Worm (Caenorhabditis elegans) whole organism, L1 larva: ENCODE measurements around the gene plep-1.

ENCODE experiments used
- aha-1 ChIP-seq: fragments of 150-350 bp; optimal IDR thresholded peaks from 2 replicates; lab custom pipeline; 2014; ENCODE audit warnings: missing biosample characterization, missing genetic modification characterization
- ama-1 ChIP-seq: fragments of 150-350 bp; optimal IDR thresholded peaks from 2 replicates; lab custom pipeline; 2014
- ceh-82 ChIP-seq, 3 experiments: fragments of 150-350 bp in 1 of 3; sonication (generic microtip) in 2 of 3; optimal IDR thresholded peaks; 2 replicates each; lab custom pipeline; 2014 to 2017; ENCODE audit warnings: missing biosample characterization in 3 of 3, missing genetic modification characterization in 3 of 3
- egl-13 ChIP-seq: sonication (generic microtip); optimal IDR thresholded peaks from 2 replicates; lab custom pipeline; 2016; ENCODE audit warnings: missing genotype, missing genetic modification reagents, missing genetic modification characterization, missing compliant biosample characterization
- fos-1 ChIP-seq: fragments of 150-350 bp; optimal IDR thresholded peaks from 2 replicates; lab custom pipeline; 2014; ENCODE audit warnings: missing biosample characterization, missing genetic modification characterization
- jun-1 ChIP-seq: fragments of 150-350 bp; optimal IDR thresholded peaks from 2 replicates; lab custom pipeline; 2014; ENCODE audit warnings: missing biosample characterization, missing genetic modification reagents, missing genetic modification characterization
- nhr-71 ChIP-seq: sonication (generic microtip); optimal IDR thresholded peaks from 2 replicates; lab custom pipeline; 2016; ENCODE audit warnings: mild to moderate bottlenecking, missing genetic modification characterization, moderate library complexity, missing compliant biosample characterization
- nhr-77 ChIP-seq: fragments of 150-350 bp; optimal IDR thresholded peaks from 2 replicates; lab custom pipeline; 2014; ENCODE audit warnings: missing biosample characterization, missing genetic modification characterization
- rnt-1 ChIP-seq: sonication (generic microtip); optimal IDR thresholded peaks from 2 replicates; lab custom pipeline; 2016; ENCODE audit warnings: mild to moderate bottlenecking, missing genetic modification characterization, moderate library complexity, missing compliant biosample characterization
- tbx-2 ChIP-seq: sonication (generic microtip); optimal IDR thresholded peaks from 2 replicates; lab custom pipeline; 2016; ENCODE audit warnings: missing genetic modification characterization, missing compliant biosample characterization
- ztf-11 ChIP-seq, 2 experiments: sonication (generic microtip); optimal IDR thresholded peaks; 2 replicates each; lab custom pipeline; 2016 to 2017; ENCODE audit warnings: missing genetic modification characterization in 2 of 2, missing biosample characterization in 1 of 2, missing compliant biosample characterization in 1 of 2

- TF ChIP-seq nhr-71 (no peak), ceh-82 (tag; optimal IDR thresholded peaks at IDR 0.05; lab: Kevin White, UChicago) (no peak), fos-1 (tag; lab: Kevin White, UChicago) (no peak), tbx-2 (tag; lab: Kevin White, UChicago) (no peak), ama-1 (lab: Kevin White, UChicago) (no peak), nhr-77 (tag; lab: Kevin White, UChicago) (no peak), jun-1 (tag; lab: Kevin White, UChicago) (no peak), rnt-1 (tag; lab: Kevin White, UChicago) (no peak), aha-1 (no peak), ztf-11 (tag; optimal IDR thresholded peaks at IDR 0.05; lab: Kevin White, UChicago) (no peak), egl-13 (tag; lab: Kevin White, UChicago) (no peak)
Observed at ce11 chrII:4288572-4288971, 23.4 kb downstream of the plep-1 start.
